Fruit fly (Drosophila melanogaster) S2 (cell line): ENCODE data around the gene rhea.

Source experiments
- CG8478 ChIP-seq: fragments of >200 bp; optimal IDR thresholded peaks from 2 replicates; lab custom pipeline; 2018
- CTCF ChIP-seq, 2 experiments: fragments of >200 bp; optimal IDR thresholded peaks; 2 replicates each; lab custom pipeline; 2018

- TF ChIP-seq CTCF (optimal IDR thresholded peaks at IDR 0.05; lab: Kevin White, UChicago) = no peak
- no peak for TF ChIP-seq CG8478 (lab: Kevin White, UChicago)
Observed at dm6 chr3L:8538355-8538754, 6.4 kb upstream of the rhea start.
